Fruit fly (Drosophila melanogaster): Measurements from ENCODE around the gene CG31835.

DNA sequence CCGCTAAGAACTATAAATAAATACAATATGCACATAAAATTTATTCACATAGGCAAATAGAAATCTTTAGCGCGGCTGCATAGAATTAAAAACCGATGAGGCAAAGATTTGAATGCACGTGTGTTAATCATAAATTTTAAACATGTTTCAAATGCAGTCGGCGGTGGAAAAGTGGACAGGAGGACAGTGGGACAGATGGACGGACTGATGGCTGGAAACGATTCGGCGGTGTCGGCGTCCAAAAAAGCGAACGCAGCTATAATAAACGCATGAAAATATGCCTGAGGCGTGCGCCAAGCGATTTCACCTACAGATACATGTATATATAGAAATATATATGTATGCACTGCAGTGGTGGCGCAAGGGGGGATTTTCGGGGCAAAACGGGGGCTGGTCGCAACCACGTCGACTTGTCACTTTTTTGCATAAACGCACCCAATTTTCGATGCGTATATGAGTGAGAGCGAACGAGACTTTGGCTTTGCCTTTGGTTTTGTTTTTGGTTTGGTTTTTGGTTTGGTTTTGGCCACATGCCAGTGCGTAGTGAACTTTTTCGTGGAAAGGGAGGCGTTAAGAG lies 36.1 kb upstream of the CG31835 start:
- TF ChIP-seq CG8478 (optimal IDR thresholded peaks at IDR 0.05) (no peak), pan (optimal IDR thresholded peaks at IDR 0.05) (no peak), psq (optimal IDR thresholded peaks at IDR 0.05) (no peak), EcR (GFP tag; optimal IDR thresholded peaks at IDR 0.05) (no peak), usp (GFP tag; optimal IDR thresholded peaks at IDR 0.05) (no peak)

All from whole organism.